Worm (Caenorhabditis elegans) whole organism, mixed stage, embryonic: ENCODE results near the gene kdp-1.

ENCODE experiments used
- bed-3 ChIP-seq: fragments of 200-800 bp; sonication (Bioruptor generic); optimal IDR thresholded peaks from 3 replicates; lab custom pipeline; 2018; ENCODE audit warnings: mild to moderate bottlenecking, missing genetic modification characterization, moderate library complexity, missing compliant biosample characterization
- blmp-1 ChIP-seq: fragments of 150-350 bp; optimal IDR thresholded peaks from 2 replicates; lab custom pipeline; 2014; ENCODE audit warnings: missing biosample characterization, missing genetic modification characterization
- ceh-43 ChIP-seq: fragments of 200-800 bp; sonication (Bioruptor generic); optimal IDR thresholded peaks from 2 replicates; lab custom pipeline; 2018; ENCODE audit warnings: mild to moderate bottlenecking, missing genetic modification characterization, moderate library complexity, missing compliant biosample characterization
- ceh-83 ChIP-seq: fragments of 200-800 bp; sonication (Bioruptor generic); optimal IDR thresholded peaks from 2 replicates; lab custom pipeline; 2018; ENCODE audit warnings: mild to moderate bottlenecking, missing genetic modification characterization, missing compliant biosample characterization
- ces-1 ChIP-seq: fragments of 150-350 bp; optimal IDR thresholded peaks from 2 replicates; lab custom pipeline; 2014; ENCODE audit warnings: missing biosample characterization, missing genetic modification reagents, missing genetic modification characterization
- cnd-1 ChIP-seq: fragments of 200-800 bp; sonication (Bioruptor generic); optimal IDR thresholded peaks from 2 replicates; lab custom pipeline; 2018; ENCODE audit warnings: mild to moderate bottlenecking, missing genetic modification characterization, missing compliant biosample characterization
- elt-1 ChIP-seq: sonication (generic microtip); optimal IDR thresholded peaks from 2 replicates; lab custom pipeline; 2017; ENCODE audit warnings: missing genetic modification characterization, mild to moderate bottlenecking, missing compliant biosample characterization, antibody characterized with exemption, moderate library complexity, borderline replicate concordance; ENCODE audit not compliant: insufficient read depth
- elt-3 ChIP-seq: fragments of 150-350 bp; optimal IDR thresholded peaks from 2 replicates; lab custom pipeline; 2014; ENCODE audit warnings: missing biosample characterization, missing genetic modification characterization
- flh-1 ChIP-seq: fragments of 200-800 bp; sonication (Bioruptor generic); optimal IDR thresholded peaks from 2 replicates; lab custom pipeline; 2018; ENCODE audit warnings: mild to moderate bottlenecking, missing genetic modification characterization, moderate library complexity, missing compliant biosample characterization
- hlh-1 ChIP-seq: fragments of 150-350 bp; optimal IDR thresholded peaks from 2 replicates; lab custom pipeline; 2014; ENCODE audit warnings: missing biosample characterization, missing genetic modification reagents, missing genetic modification characterization
- lin-13 ChIP-seq: fragments of 150-350 bp; optimal IDR thresholded peaks from 2 replicates; lab custom pipeline; 2014; ENCODE audit warnings: missing biosample characterization, missing genetic modification characterization
- lsy-2 ChIP-seq: fragments of 150-350 bp; optimal IDR thresholded peaks from 2 replicates; lab custom pipeline; 2014; ENCODE audit warnings: missing biosample characterization, missing genetic modification characterization
- mab-5 ChIP-seq: fragments of 150-350 bp; optimal IDR thresholded peaks from 2 replicates; lab custom pipeline; 2014; ENCODE audit warnings: missing biosample characterization, missing genetic modification characterization
- mep-1 ChIP-seq: fragments of 150-350 bp; optimal IDR thresholded peaks from 2 replicates; lab custom pipeline; 2017; ENCODE audit warnings: missing biosample characterization, missing genetic modification reagents, missing genetic modification characterization, inconsistent platforms
- mls-2 ChIP-seq: sonication (generic microtip); optimal IDR thresholded peaks from 2 replicates; lab custom pipeline; 2016; ENCODE audit warnings: mild to moderate bottlenecking, missing genetic modification characterization, moderate library complexity, missing compliant biosample characterization
- nhr-237 ChIP-seq: fragments of 150-350 bp; optimal IDR thresholded peaks from 2 replicates; lab custom pipeline; 2014; ENCODE audit warnings: missing biosample characterization, missing genetic modification characterization
- nhr-28 ChIP-seq: fragments of 150-350 bp; optimal IDR thresholded peaks from 2 replicates; lab custom pipeline; 2014; ENCODE audit warnings: missing biosample characterization, missing genetic modification characterization
- nhr-76 ChIP-seq: sonication (generic microtip); optimal IDR thresholded peaks from 2 replicates; lab custom pipeline; 2017; ENCODE audit warnings: missing biosample characterization, missing genetic modification characterization
- pha-4 ChIP-seq: fragments of 150-350 bp; optimal IDR thresholded peaks from 2 replicates; lab custom pipeline; 2018; ENCODE audit warnings: missing biosample characterization, missing genetic modification reagents, missing genetic modification characterization
- sem-2 ChIP-seq: fragments of 200-800 bp; sonication (Bioruptor generic); optimal IDR thresholded peaks from 2 replicates; lab custom pipeline; 2018; ENCODE audit warnings: mild to moderate bottlenecking, missing genetic modification characterization, missing compliant biosample characterization
- snpc-4 ChIP-seq: fragments of 150-350 bp; optimal IDR thresholded peaks from 2 replicates; lab custom pipeline; 2014; ENCODE audit warnings: missing biosample characterization, missing genetic modification characterization
- sptf-1 ChIP-seq: sonication (generic microtip); optimal IDR thresholded peaks from 2 replicates; lab custom pipeline; 2017; ENCODE audit warnings: mild to moderate bottlenecking, missing genetic modification characterization, moderate library complexity, missing compliant biosample characterization
- tbx-8 ChIP-seq: fragments of 200-800 bp; sonication (Bioruptor generic); optimal IDR thresholded peaks from 2 replicates; lab custom pipeline; 2018; ENCODE audit warnings: mild to moderate bottlenecking, missing genetic modification characterization, moderate library complexity, missing compliant biosample characterization
- unc-120 ChIP-seq: sonication (generic microtip); optimal IDR thresholded peaks from 2 replicates; lab custom pipeline; 2017; ENCODE audit warnings: missing genetic modification characterization, missing compliant biosample characterization; ENCODE audit not compliant: poor library complexity, severe bottlenecking
- unc-39 ChIP-seq: fragments of 150-350 bp; optimal IDR thresholded peaks from 2 replicates; lab custom pipeline; 2014; ENCODE audit warnings: missing biosample characterization, missing genetic modification characterization
- unc-62 ChIP-seq: fragments of 150-350 bp; optimal IDR thresholded peaks from 2 replicates; lab custom pipeline; 2014; ENCODE audit warnings: missing biosample characterization, missing genetic modification reagents, missing genetic modification characterization
- zip-8 ChIP-seq: fragments of 150-350 bp; optimal IDR thresholded peaks from 2 replicates; lab custom pipeline; 2014; ENCODE audit warnings: missing biosample characterization, missing genetic modification characterization

Gene kdp-1

ce11 chrIV:13304786-13305185, 4.8 kb downstream of the kdp-1 start:
- TF ChIP-seq flh-1 (GFP tag; lab: Kevin White, UChicago) (no peak), blmp-1 (tag; lab: Kevin White, UChicago) (no peak), elt-3 (no peak), ceh-83 (GFP tag; lab: Kevin White, UChicago) (no peak), nhr-28 (tag; lab: Kevin White, UChicago) (no peak), unc-120 (no peak), nhr-76 (tag; lab: Kevin White, UChicago) (no peak)

- no peak for TF ChIP-seq ceh-43 (GFP tag; lab: Kevin White, UChicago)
- no peak for TF ChIP-seq mep-1 (tag; lab: Kevin White, UChicago)
- no peak for TF ChIP-seq elt-1 (tag; lab: Kevin White, UChicago)
- TF ChIP-seq unc-39 (tag; lab: Kevin White, UChicago): no peak
- no peak for TF ChIP-seq pha-4
- TF ChIP-seq nhr-76 (tag; lab: Kevin White, UChicago): no peak
- TF ChIP-seq sem-2 (GFP tag; lab: Kevin White, UChicago): no peak
- TF ChIP-seq snpc-4 (tag; lab: Kevin White, UChicago): no peak
- no peak for TF ChIP-seq hlh-1 (tag; lab: Kevin White, UChicago)
- TF ChIP-seq tbx-8 (GFP tag; lab: Kevin White, UChicago): no peak
- TF ChIP-seq, all 35 proteins: peak for 0
Observed at ce11 chrIV:13309636-13310035, 9.6 kb downstream of the kdp-1 start.

DNA sequence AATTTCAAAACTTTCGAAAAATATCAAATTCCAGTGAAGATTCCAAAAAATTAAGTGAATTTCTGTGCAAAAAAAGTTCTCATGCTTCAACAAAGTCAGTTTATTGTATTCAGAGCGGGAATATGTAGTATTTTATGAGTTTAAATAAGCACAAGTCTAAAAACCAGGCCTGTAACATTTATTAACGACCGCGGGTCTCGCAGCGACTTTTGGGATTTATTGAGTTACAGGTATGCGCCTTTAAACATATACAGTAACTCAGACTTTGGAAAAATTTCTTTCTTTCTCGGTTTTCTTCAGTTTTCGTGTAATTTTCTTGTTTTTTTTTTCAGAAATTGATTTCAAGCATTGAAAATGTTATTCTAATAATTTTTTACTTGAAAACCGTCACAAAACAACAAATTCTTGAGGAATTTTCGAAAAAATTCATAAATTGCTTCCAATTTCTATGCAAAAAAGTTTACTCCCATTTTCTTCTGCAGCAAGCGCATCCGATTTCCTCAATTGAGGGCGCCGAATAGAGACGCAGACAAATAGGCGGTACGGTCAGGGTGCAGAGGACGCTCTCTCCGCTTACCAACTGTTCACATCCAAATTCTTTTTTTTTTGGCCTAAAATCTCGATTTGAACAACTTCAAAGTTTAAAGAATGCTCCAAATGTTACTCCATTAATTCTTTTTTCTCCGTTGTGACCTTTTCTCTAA, 11.5 kb downstream of the kdp-1 start:
- TF ChIP-seq unc-39 (tag; lab: Kevin White, UChicago): no peak
- peak; percentile 30 for TF ChIP-seq hlh-1 (tag; lab: Kevin White, UChicago)

DNA sequence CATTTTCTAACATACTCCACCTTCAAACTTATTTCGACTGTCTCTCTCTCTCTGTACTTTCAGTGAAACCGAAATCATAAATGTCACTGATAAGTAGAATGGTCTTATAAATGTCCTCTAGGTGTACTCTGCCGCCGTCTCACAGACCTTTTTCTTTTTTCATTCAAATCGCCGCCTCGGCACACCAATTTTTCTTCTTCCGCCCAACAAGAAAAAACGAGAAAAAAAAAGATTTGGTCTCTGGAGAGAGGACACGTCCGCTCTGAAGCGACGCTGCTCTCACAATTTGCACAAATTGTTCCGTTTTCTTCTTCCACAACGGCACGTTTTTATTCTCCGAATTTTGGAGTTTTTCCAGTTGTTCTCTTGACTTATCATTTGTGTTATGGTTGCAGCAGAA, 13.2 kb downstream of the kdp-1 start:
- no peak for TF ChIP-seq lin-13
- no peak for TF ChIP-seq mab-5 (tag; lab: Kevin White, UChicago)
- TF ChIP-seq, all 35 proteins: peak for 0

ce11 chrIV:13314181-13314580, 14.2 kb downstream of the kdp-1 start:
- TF ChIP-seq ces-1 (GFP tag; lab: Kevin White, UChicago) (no peak), elt-3 (no peak), nhr-28 (tag; lab: Kevin White, UChicago) (no peak), elt-1 (tag; lab: Kevin White, UChicago) (no peak), tbx-8 (GFP tag; lab: Kevin White, UChicago) (no peak), pha-4 (no peak), sem-2 (GFP tag; lab: Kevin White, UChicago) (no peak), mep-1 (tag; lab: Kevin White, UChicago) (no peak)

- TF ChIP-seq sem-2 (GFP tag; lab: Kevin White, UChicago) (no peak), nhr-28 (tag; lab: Kevin White, UChicago) (no peak), nhr-237 (tag; lab: Kevin White, UChicago) (no peak), tbx-8 (GFP tag; lab: Kevin White, UChicago) (no peak)
- TF ChIP-seq, all 35 proteins: peak for 0
Observed at ce11 chrIV:13315344-13315743, 15.4 kb downstream of the kdp-1 start, which contains the start of gene fat-1. Gene fat-1, plus strand, starts transcription at chrIV:13315644.

- no peak for TF ChIP-seq sptf-1 (tag; lab: Kevin White, UChicago)
- no peak for TF ChIP-seq lsy-2 (tag; lab: Kevin White, UChicago)
- TF ChIP-seq zip-8 (tag; lab: Kevin White, UChicago): no peak
- TF ChIP-seq tbx-8 (GFP tag; lab: Kevin White, UChicago): no peak
- no peak for TF ChIP-seq nhr-76 (tag; lab: Kevin White, UChicago)
- TF ChIP-seq bed-3 (GFP tag; lab: Kevin White, UChicago): no peak
- no peak for TF ChIP-seq unc-39 (tag; lab: Kevin White, UChicago)
- no peak for TF ChIP-seq mls-2 (tag; lab: Kevin White, UChicago)
- no peak for TF ChIP-seq flh-1 (GFP tag; lab: Kevin White, UChicago)
- TF ChIP-seq cnd-1: no peak
- no peak for TF ChIP-seq unc-62
Observed at ce11 chrIV:13318773-13319172, 18.8 kb downstream of the kdp-1 start.
